Worm (Caenorhabditis elegans): ENCODE data around the gene mccc-2.

mccc-2 gene

ce11 chrIII:9047260-9047659, 41.9 kb downstream of the mccc-2 start:
- TF ChIP-seq fkh-10 (GFP tag; optimal IDR thresholded peaks at IDR 0.05) (peak; percentile 57), lin-13 (GFP tag; optimal IDR thresholded peaks at IDR 0.05) (no peak)

DNA sequence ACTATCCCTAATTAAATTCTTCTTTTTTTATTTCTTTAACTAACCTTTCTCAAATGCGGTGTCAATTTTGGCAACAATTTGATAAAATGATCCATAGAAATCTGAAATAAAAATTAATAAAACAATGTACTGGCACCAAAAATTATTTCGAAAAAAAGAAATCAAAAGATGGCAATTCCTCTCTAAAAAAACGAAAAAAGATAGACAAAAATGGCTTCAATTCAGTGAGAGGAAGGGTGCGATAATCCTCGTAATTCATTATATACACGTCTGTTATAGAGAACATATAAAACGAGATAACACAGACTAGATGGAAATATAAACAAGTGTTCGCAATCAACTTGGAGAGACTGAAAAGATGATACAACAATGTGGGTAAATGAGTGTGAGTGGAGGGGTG, 43.3 kb downstream of the mccc-2 start, which contains the start of gene R107.2:
TSS of gene R107.2 (minus strand) at position 101 of the 400 bp plus-strand sequence.
- TF ChIP-seq pag-3 (tag; optimal IDR thresholded peaks at IDR 0.05; ENCODE audit: borderline replicate concordance, insufficient read depth) (no peak), C04F5.9 (tag; optimal IDR thresholded peaks at IDR 0.05) (no peak), sup-37 (GFP tag; optimal IDR thresholded peaks at IDR 0.05) (no peak), mab-9 (GFP tag; IDR thresholded peaks at IDR 0.05) (no peak), elt-2 (tag; optimal IDR thresholded peaks at IDR 0.05) (no peak), mef-2 (tag; optimal IDR thresholded peaks at IDR 0.05) (no peak)

- TF ChIP-seq tlp-1 (tag; optimal IDR thresholded peaks at IDR 0.05) (no peak), lin-13 (GFP tag; optimal IDR thresholded peaks at IDR 0.05) (no peak), unc-30 (tag; optimal IDR thresholded peaks at IDR 0.05) (no peak), snu-23 (GFP tag; optimal IDR thresholded peaks at IDR 0.05) (no peak), blmp-1 (tag; optimal IDR thresholded peaks at IDR 0.05) (no peak), zag-1 (tag; optimal IDR thresholded peaks at IDR 0.05) (no peak), dsc-1 (tag; optimal IDR thresholded peaks at IDR 0.05) (no peak), irx-1 (tag; optimal IDR thresholded peaks at IDR 0.05) (no peak), unc-86 (tag; optimal IDR thresholded peaks at IDR 0.05) (no peak), efl-1 (optimal IDR thresholded peaks at IDR 0.05) (no peak), efl-1 (GFP tag; optimal IDR thresholded peaks at IDR 0.05 in 1 of 2) (no peak)
Measured at ce11 chrIII:9043200-9043599, 46.0 kb downstream of the mccc-2 start, which contains the start of gene nac-2. TSS of gene nac-2 (minus strand) at chrIII:9043300.

- TF ChIP-seq blmp-1 (tag; optimal IDR thresholded peaks at IDR 0.05) (peak; percentile 40), efl-1 (optimal IDR thresholded peaks at IDR 0.05) (no peak), efl-1 (GFP tag; optimal IDR thresholded peaks at IDR 0.05 in 1 of 2) (peak in 1 of 2 experiments; percentile 73), nhr-90 (tag; optimal IDR thresholded peaks at IDR 0.05; ENCODE audit: poor library complexity) (no peak)
Measured at ce11 chrIII:9037658-9038057, 51.5 kb downstream of the mccc-2 start, which contains the start of gene R107.9. TSS of gene R107.9 (plus strand) at chrIII:9037958.
